Worm (Caenorhabditis elegans): ENCODE measurements around the gene K09F5.6.

DNA sequence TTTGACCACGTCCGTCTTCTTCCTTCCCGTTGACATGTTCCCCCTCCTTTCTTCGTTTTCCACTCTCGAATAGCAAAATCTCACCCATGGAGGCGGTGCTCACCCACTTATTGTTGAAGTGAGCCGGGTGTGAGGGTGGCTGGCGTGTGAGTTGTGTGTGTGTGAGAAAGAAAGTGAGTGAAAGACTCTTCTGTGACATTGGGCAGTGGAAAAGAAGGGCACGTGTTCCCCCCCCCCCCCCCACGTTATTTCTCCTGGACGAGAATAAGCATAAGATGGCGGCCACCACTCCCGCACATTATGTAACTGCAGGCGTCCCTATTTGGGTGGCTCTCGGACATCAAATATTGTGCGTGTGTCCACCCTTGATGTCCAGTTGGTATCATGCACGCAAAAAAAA, 8.9 kb upstream of the K09F5.6 start:
- TF ChIP-seq mdl-1 (tag; optimal IDR thresholded peaks at IDR 0.05) (no peak), mep-1 (tag; optimal IDR thresholded peaks at IDR 0.05) (no peak), fkh-10 (GFP tag; optimal IDR thresholded peaks at IDR 0.05) (no peak), daf-16 (GFP tag; optimal IDR thresholded peaks at IDR 0.05) (no peak), daf-16 (tag; optimal IDR thresholded peaks at IDR 0.05) (no peak), nhr-28 (tag; optimal IDR thresholded peaks at IDR 0.05) (no peak), lsy-2 (tag; optimal IDR thresholded peaks at IDR 0.05) (no peak), nhr-48 (tag; optimal IDR thresholded peaks at IDR 0.05) (no peak), jun-1 (tag; optimal IDR thresholded peaks at IDR 0.05) (no peak), lin-1 (GFP tag; IDR thresholded peaks at IDR 0.05) (no peak), T26A8.4 (GFP tag; IDR thresholded peaks at IDR 0.05) (no peak), gei-8 (GFP tag; optimal IDR thresholded peaks at IDR 0.05) (no peak), ces-1 (GFP tag; optimal IDR thresholded peaks at IDR 0.05) (no peak), skn-1 (tag; optimal IDR thresholded peaks at IDR 0.05) (no peak)

All from whole organism, L4 larva.